Fruit fly (Drosophila melanogaster) whole organism, embryonic: ENCODE results near the gene Ada2a.

Source experiments
- Antp ChIP-seq: fragments of 200-800 bp; sonication (Bioruptor generic); optimal IDR thresholded peaks from 3 replicates; lab custom pipeline; 2016; ENCODE audit warnings: missing biosample characterization, missing genetic modification characterization
- Asciz ChIP-seq: fragments of 200-800 bp; sonication (Bioruptor generic); optimal IDR thresholded peaks from 2 replicates; lab custom pipeline; 2017; ENCODE audit warnings: missing biosample characterization, mild to moderate bottlenecking, missing genetic modification characterization, missing genetic modification reagents
- Atf6 ChIP-seq: fragments of 200-800 bp; sonication (Bioruptor generic); IDR thresholded peaks from 2 replicates; pipeline ENCODE4 v1.3.6; 2022; ENCODE audit warnings: missing biosample characterization, missing genetic modification characterization
- BEAF-32 ChIP-seq: fragments of 200-800 bp; sonication (Bioruptor generic); optimal IDR thresholded peaks from 3 replicates; lab custom pipeline; 2017; ENCODE audit warnings: missing biosample characterization, missing genetic modification characterization, mild to moderate bottlenecking, moderate library complexity, missing genetic modification reagents
- CG10654 ChIP-seq: fragments of 200-800 bp; sonication (Bioruptor generic); optimal IDR thresholded peaks from 2 replicates; lab custom pipeline; 2016; ENCODE audit warnings: missing biosample characterization, missing genetic modification characterization
- CG11247 ChIP-seq: fragments of 200-800 bp; sonication (Bioruptor generic); IDR thresholded peaks from 2 replicates; pipeline ENCODE4 v1.3.6; 2022; ENCODE audit warnings: missing biosample characterization, missing genetic modification characterization
- CG11504 ChIP-seq: fragments of 200-800 bp; sonication (Bioruptor generic); optimal IDR thresholded peaks from 3 replicates; lab custom pipeline; 2019; ENCODE audit warnings: missing biosample characterization, mild to moderate bottlenecking, missing genetic modification characterization, moderate library complexity
- CG1602 ChIP-seq: fragments of 200-800 bp; sonication (Bioruptor generic); optimal IDR thresholded peaks from 3 replicates; lab custom pipeline; 2016; ENCODE audit warnings: missing biosample characterization, missing genetic modification characterization
- CG17361 ChIP-seq: fragments of 200-800 bp; sonication (Bioruptor generic); IDR thresholded peaks from 3 replicates; pipeline ENCODE4 v1.3.6; 2022; ENCODE audit warnings: missing biosample characterization, missing genetic modification characterization
- CG17385 ChIP-seq: fragments of 200-800 bp; sonication (Bioruptor generic); optimal IDR thresholded peaks from 3 replicates; lab custom pipeline; 2018; ENCODE audit warnings: missing biosample characterization, mild to moderate bottlenecking, missing genetic modification characterization
- CG33213 ChIP-seq: fragments of 200-800 bp; sonication (Bioruptor generic); optimal IDR thresholded peaks from 3 replicates; lab custom pipeline; 2016; ENCODE audit warnings: missing biosample characterization, missing genetic modification characterization
- CG4617 ChIP-seq: fragments of 200-800 bp; sonication (Bioruptor generic); optimal IDR thresholded peaks from 3 replicates; lab custom pipeline; 2016; ENCODE audit warnings: missing biosample characterization, missing genetic modification characterization, borderline replicate concordance
- CG7745 ChIP-seq: fragments of 200-800 bp; sonication (Bioruptor generic); optimal IDR thresholded peaks from 2 replicates; lab custom pipeline; 2018; ENCODE audit warnings: missing biosample characterization, mild to moderate bottlenecking, missing genetic modification characterization, moderate library complexity
- CG7928 ChIP-seq: fragments of 200-800 bp; sonication (Bioruptor generic); optimal IDR thresholded peaks from 2 replicates; lab custom pipeline; 2017; ENCODE audit warnings: missing biosample characterization, mild to moderate bottlenecking, missing genetic modification characterization
- CG8478 ChIP-seq: fragments of >200 bp; optimal IDR thresholded peaks from 2 replicates; lab custom pipeline; 2018
- CG9215 ChIP-seq: fragments of 200-800 bp; sonication (Bioruptor generic); IDR thresholded peaks from 2 replicates; pipeline ENCODE4 v1.3.6; 2022; ENCODE audit warnings: missing biosample characterization, missing genetic modification characterization
- CG9437 ChIP-seq: fragments of 200-800 bp; sonication (Bioruptor generic); optimal IDR thresholded peaks from 2 replicates; lab custom pipeline; 2018; ENCODE audit warnings: missing biosample characterization, mild to moderate bottlenecking, missing genetic modification characterization
- CHES-1-like ChIP-seq: fragments of 200-800 bp; sonication (Bioruptor generic); optimal IDR thresholded peaks from 2 replicates; lab custom pipeline; 2016; ENCODE audit warnings: missing biosample characterization, missing genetic modification characterization
- Dip3 ChIP-seq: fragments of 200-800 bp; sonication (Bioruptor generic); optimal IDR thresholded peaks from 3 replicates; lab custom pipeline; 2016; ENCODE audit warnings: missing biosample characterization, missing genetic modification characterization
- Ets65A ChIP-seq: fragments of 200-800 bp; sonication (Bioruptor generic); peaks from one replicate; lab custom pipeline; 2016; ENCODE audit warnings: missing biosample characterization, missing genetic modification characterization
- HLH3B ChIP-seq: fragments of 200-800 bp; sonication (Bioruptor generic); IDR thresholded peaks from 2 replicates; pipeline ENCODE4 v1.3.6; 2022; ENCODE audit warnings: missing biosample characterization, missing genetic modification characterization
- HLH4C ChIP-seq: fragments of 200-800 bp; sonication (Bioruptor generic); IDR thresholded peaks from 3 replicates; pipeline ENCODE4 v1.3.6; 2022; ENCODE audit warnings: missing biosample characterization, missing genetic modification characterization; ENCODE audit not compliant: partially characterized antibody
- HmgD ChIP-seq: fragments of 200-800 bp; sonication (Bioruptor generic); optimal IDR thresholded peaks from 3 replicates; lab custom pipeline; 2016; ENCODE audit warnings: missing biosample characterization, missing genetic modification characterization
- Hmr ChIP-seq: fragments of 200-800 bp; sonication (Bioruptor generic); optimal IDR thresholded peaks from 3 replicates; lab custom pipeline; 2017; ENCODE audit warnings: mild to moderate bottlenecking, missing biosample characterization, missing genetic modification reagents, missing genetic modification characterization
- Kr ChIP-seq: fragments of 200-800 bp; sonication (Bioruptor generic); optimal IDR thresholded peaks from 2 replicates; lab custom pipeline; 2017; ENCODE audit warnings: missing biosample characterization, mild to moderate bottlenecking, missing genetic modification characterization
- Med ChIP-seq: fragments of 200-800 bp; sonication (Bioruptor generic); peaks from one replicate; lab custom pipeline; 2016; ENCODE audit warnings: missing biosample characterization, missing genetic modification characterization, mild to moderate bottlenecking, inconsistent platforms, moderate library complexity
- Pdp1 ChIP-seq, 2 experiments: fragments of 200-800 bp; sonication (Bioruptor generic); optimal IDR thresholded peaks; 3 replicates each; lab custom pipeline; 2016; ENCODE audit warnings: missing biosample characterization in 2 of 2, missing genetic modification characterization in 2 of 2, mild to moderate bottlenecking in 1 of 2, moderate library complexity in 1 of 2
- Sin3A ChIP-seq: fragments of >200 bp; optimal IDR thresholded peaks from 2 replicates; lab custom pipeline; 2018
- cad ChIP-seq: fragments of >200 bp; optimal IDR thresholded peaks from 2 replicates; lab custom pipeline; 2017; ENCODE audit warnings: missing biosample characterization, missing genetic modification characterization
- chm ChIP-seq: fragments of 200-800 bp; sonication (Bioruptor generic); IDR thresholded peaks from 2 replicates; pipeline ENCODE4 v1.3.6; 2022; ENCODE audit warnings: missing biosample characterization, missing genetic modification characterization
- chn ChIP-seq: fragments of 200-800 bp; sonication (Bioruptor generic); optimal IDR thresholded peaks from 2 replicates; lab custom pipeline; 2016; ENCODE audit warnings: missing biosample characterization, missing genetic modification characterization
- dimm ChIP-seq: fragments of 200-800 bp; sonication (Bioruptor generic); IDR thresholded peaks from 2 replicates; pipeline ENCODE4 v1.3.6; 2022; ENCODE audit warnings: missing biosample characterization, missing genetic modification characterization
- en ChIP-seq: fragments of 200-800 bp; sonication (Bioruptor generic); optimal IDR thresholded peaks from 2 replicates; lab custom pipeline; 2016; ENCODE audit warnings: missing biosample characterization, missing genetic modification characterization
- gfzf ChIP-seq: fragments of 200-800 bp; sonication (Bioruptor generic); optimal IDR thresholded peaks from 2 replicates; lab custom pipeline; 2016; ENCODE audit warnings: missing biosample characterization, mild to moderate bottlenecking, missing genetic modification characterization, moderate library complexity
- gt ChIP-seq: fragments of 200-800 bp; sonication (Bioruptor generic); IDR thresholded peaks from 2 replicates; pipeline ENCODE4 v1.3.6; 2022; ENCODE audit warnings: missing biosample characterization, missing genetic modification characterization
- hkb ChIP-seq, 2 experiments: fragments of 200-800 bp in 1 of 2; fragments of >200 bp in 1 of 2; sonication (Bioruptor generic) in 1 of 2; IDR thresholded peaks in 1 of 2; optimal IDR thresholded peaks in 1 of 2; 2 replicates each; pipeline versions ENCODE4 v1.3.6 to Lab custom; 2017 to 2022; ENCODE audit warnings: missing biosample characterization in 1 of 2, missing genetic modification characterization in 1 of 2
- ken ChIP-seq: fragments of 200-800 bp; sonication (Bioruptor generic); IDR thresholded peaks from 3 replicates; pipeline ENCODE4 v1.3.6; 2022; ENCODE audit warnings: missing biosample characterization, missing genetic modification characterization
- lbe ChIP-seq: fragments of 200-800 bp; sonication (Bioruptor generic); optimal IDR thresholded peaks from 2 replicates; lab custom pipeline; 2016; ENCODE audit warnings: missing biosample characterization, mild to moderate bottlenecking, missing genetic modification characterization
- onecut ChIP-seq: fragments of 200-800 bp; sonication (Bioruptor generic); IDR thresholded peaks from 2 replicates; pipeline ENCODE4 v1.3.6; 2022; ENCODE audit warnings: missing biosample characterization, missing genetic modification characterization
- pnt ChIP-seq: fragments of 200-800 bp; sonication (Bioruptor generic); optimal IDR thresholded peaks from 3 replicates; lab custom pipeline; 2016; ENCODE audit warnings: missing biosample characterization, missing genetic modification characterization
- sens ChIP-seq: fragments of 200-800 bp; sonication (Bioruptor generic); peaks from one replicate; lab custom pipeline; 2016; ENCODE audit warnings: missing biosample characterization, missing genetic modification characterization
- twi ChIP-seq: fragments of 200-800 bp; optimal IDR thresholded peaks from 2 replicates; lab custom pipeline; 2019; ENCODE audit warnings: missing biosample characterization, mild to moderate bottlenecking, missing genetic modification characterization, moderate library complexity

Gene Ada2a

dm6 chr3R:18252578-18252977 is 2.7 kb downstream of the Ada2a start, which contains the start of gene CG12320 (continued):
- no peak for TF ChIP-seq Asciz
- no peak for TF ChIP-seq CG9437 (GFP tag; lab: Kevin White, UChicago)
- TF ChIP-seq Antp (GFP tag; lab: Kevin White, UChicago): no peak
- no peak for TF ChIP-seq CHES-1-like (GFP tag; lab: Kevin White, UChicago)
- TF ChIP-seq onecut (GFP tag; lab: Robert Waterston, UW): no peak
- TF ChIP-seq Dip3 (GFP tag; lab: Kevin White, UChicago): no peak
- TF ChIP-seq CG33213 (GFP tag; lab: Kevin White, UChicago): no peak
- TF ChIP-seq CG4617 (GFP tag; lab: Kevin White, UChicago): peak; percentile 59
- no peak for TF ChIP-seq CG7928 (GFP tag; lab: Kevin White, UChicago)
- TF ChIP-seq Hmr (GFP tag; lab: Kevin White, UChicago): no peak
- no peak for TF ChIP-seq CG11504 (tag; lab: Kevin White, UChicago)
- no peak for TF ChIP-seq Atf6 (GFP tag; lab: Robert Waterston, UW)
- TF ChIP-seq Sin3A: peak; percentile 8
- no peak for TF ChIP-seq ken (GFP tag; lab: Robert Waterston, UW)
- TF ChIP-seq en (GFP tag; lab: Kevin White, UChicago): no peak
- TF ChIP-seq CG10654 (GFP tag; lab: Kevin White, UChicago): no peak
- no peak for TF ChIP-seq Kr (GFP tag; lab: Kevin White, UChicago)
- no peak for TF ChIP-seq CG17361 (GFP tag; lab: Robert Waterston, UW)
- TF ChIP-seq pnt (GFP tag; lab: Kevin White, UChicago): no peak
- peak; percentile 43 for TF ChIP-seq BEAF-32 (GFP tag; lab: Kevin White, UChicago)
- no peak for TF ChIP-seq CG11247 (GFP tag; lab: Robert Waterston, UW)
- no peak for TF ChIP-seq twi
- no peak for TF ChIP-seq dimm
- TF ChIP-seq Pdp1 (GFP tag; optimal IDR thresholded peaks at IDR 0.05; lab: Kevin White, UChicago): no peak
- TF ChIP-seq chm (GFP tag; lab: Robert Waterston, UW): no peak
- TF ChIP-seq CG9215 (GFP tag; lab: Robert Waterston, UW): no peak
- no peak for TF ChIP-seq HLH4C
- TF ChIP-seq chn: no peak
- TF ChIP-seq gfzf (GFP tag; lab: Kevin White, UChicago): peak; percentile 11
- TF ChIP-seq CG17385: no peak
- TF ChIP-seq gt: no peak
- no peak for TF ChIP-seq CG1602 (GFP tag; lab: Kevin White, UChicago)
- no peak for TF ChIP-seq HLH3B (GFP tag; lab: Robert Waterston, UW)
- TF ChIP-seq, all 482 proteins: peak for 32

- TF ChIP-seq cad (GFP tag; lab: Kevin White, UChicago) (no peak), Ets65A (GFP tag; lab: Kevin White, UChicago) (peak; percentile 31), lbe (GFP tag; lab: Kevin White, UChicago) (no peak), CG8478 (peak; percentile 53)
Observed at dm6 chr3R:18251876-18252275, 3.4 kb downstream of the Ada2a start.

dm6 chr3R:18250815-18251214 is 4.5 kb downstream of the Ada2a start, which contains the start of gene CG18598:
Gene CG18598 (plus strand): TSS chr3R:18251115.
- TF ChIP-seq sens (GFP tag; lab: Kevin White, UChicago) (peak; percentile 34), Ets65A (GFP tag; lab: Kevin White, UChicago) (peak; percentile 88), Med (peak; percentile 60), hkb (optimal IDR thresholded peaks at IDR 0.05; lab: Kevin White, UChicago) (no peak), hkb (GFP tag; IDR thresholded peaks at IDR 0.05; lab: Robert Waterston, UW) (no peak), CG7745 (tag; lab: Kevin White, UChicago) (no peak), HmgD (no peak)
